Worm (Caenorhabditis elegans): ENCODE results near the gene T12G3.11.

DNA sequence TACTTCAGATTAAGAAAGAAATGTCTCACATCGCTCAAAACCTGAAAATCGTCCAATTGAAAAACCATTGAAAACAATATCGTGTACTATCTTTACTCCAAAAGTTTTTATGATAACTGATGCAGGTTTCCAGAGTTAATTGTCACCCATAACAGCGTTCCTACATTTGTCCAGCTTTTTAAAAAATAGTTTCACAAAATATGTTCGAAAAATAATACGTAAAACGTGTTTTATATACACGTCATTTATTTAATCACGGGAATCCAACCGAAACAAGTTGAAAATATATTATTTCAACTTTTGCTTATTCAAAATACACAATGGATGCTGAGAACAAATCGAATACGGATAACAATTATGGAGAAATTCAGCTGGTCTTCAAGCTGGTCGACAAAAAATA, 45.9 kb upstream of the T12G3.11 start, which contains the start of gene K08E4.7:
- no peak for TF ChIP-seq Y56A3A.18 (GFP tag; IDR thresholded peaks at IDR 0.05)
- TF ChIP-seq athp-1 (tag; optimal IDR thresholded peaks at IDR 0.05) = no peak
- no peak for TF ChIP-seq sptf-2 (GFP tag; optimal IDR thresholded peaks at IDR 0.05)
- no peak for TF ChIP-seq rpc-1 (optimal IDR thresholded peaks at IDR 0.05)
- TF ChIP-seq rpc-1 (tag; optimal IDR thresholded peaks at IDR 0.05) = no peak
- no peak for TF ChIP-seq efl-1 (GFP tag; optimal IDR thresholded peaks at IDR 0.05)
- no peak for TF ChIP-seq B0035.1 (tag; optimal IDR thresholded peaks at IDR 0.05)
- no peak for TF ChIP-seq ceh-58 (GFP tag; IDR thresholded peaks at IDR 0.05)
- no peak for TF ChIP-seq F57C9.4 (tag; optimal IDR thresholded peaks at IDR 0.05)
- TF ChIP-seq nhr-90 (tag; optimal IDR thresholded peaks at IDR 0.05) = no peak
- no peak for TF ChIP-seq dpl-1 (GFP tag; optimal IDR thresholded peaks at IDR 0.05)
- TF ChIP-seq gei-17 (GFP tag; optimal IDR thresholded peaks at IDR 0.05) = no peak
- no peak for TF ChIP-seq snpc-4 (GFP tag; optimal IDR thresholded peaks at IDR 0.05)
- no peak for TF ChIP-seq snpc-4 (tag; optimal IDR thresholded peaks at IDR 0.05)

Data from whole organism, young adult.